Fruit fly (Drosophila melanogaster) whole organism, wandering third instar larva: ENCODE data around the gene Tig.

ENCODE experiments used
- rgr ChIP-seq: fragments of 200-800 bp; sonication (Bioruptor generic); optimal IDR thresholded peaks from 3 replicates; lab custom pipeline; 2016; ENCODE audit warnings: missing biosample characterization, mild to moderate bottlenecking, missing genetic modification characterization
- tai ChIP-seq: sonication (Bioruptor generic); optimal IDR thresholded peaks from 2 replicates; lab custom pipeline; 2016; ENCODE audit warnings: missing biosample characterization, missing genetic modification characterization

- TF ChIP-seq tai (no peak), rgr (GFP tag; lab: Kevin White, UChicago) (no peak)
Observed at dm6 chr2L:6457583-6457982, 34.5 kb upstream of the Tig start.
